Worm (Caenorhabditis elegans) whole organism, L1 larva: Measurements from ENCODE around the gene gpd-1.

Experiments used
- ama-1 ChIP-seq: fragments of 150-350 bp; optimal IDR thresholded peaks from 2 replicates; lab custom pipeline; 2014
- egl-27 ChIP-seq, 2 experiments: fragments of 150-350 bp in 1 of 2; sonication (generic microtip); optimal IDR thresholded peaks; 3 replicates each; lab custom pipeline; 2017 to 2018; ENCODE audit warnings: missing biosample characterization in 2 of 2, missing genetic modification characterization in 2 of 2, missing genetic modification reagents in 2 of 2
- hlh-4 ChIP-seq: sonication (generic microtip); optimal IDR thresholded peaks from 2 replicates; lab custom pipeline; 2016; ENCODE audit warnings: mild to moderate bottlenecking, missing genetic modification characterization, missing compliant biosample characterization
- lir-3 ChIP-seq: sonication (generic microtip); optimal IDR thresholded peaks from 2 replicates; lab custom pipeline; 2016; ENCODE audit warnings: mild to moderate bottlenecking, missing genetic modification characterization, moderate library complexity, missing compliant biosample characterization; ENCODE audit not compliant: poor library complexity
- mep-1 ChIP-seq: fragments of 150-350 bp; optimal IDR thresholded peaks from 2 replicates; lab custom pipeline; 2014; ENCODE audit warnings: missing biosample characterization, missing genetic modification characterization
- nhr-237 ChIP-seq: fragments of 150-350 bp; optimal IDR thresholded peaks from 2 replicates; lab custom pipeline; 2014; ENCODE audit warnings: missing biosample characterization, missing genetic modification characterization
- nhr-77 ChIP-seq: fragments of 150-350 bp; optimal IDR thresholded peaks from 2 replicates; lab custom pipeline; 2014; ENCODE audit warnings: missing biosample characterization, missing genetic modification characterization

DNA sequence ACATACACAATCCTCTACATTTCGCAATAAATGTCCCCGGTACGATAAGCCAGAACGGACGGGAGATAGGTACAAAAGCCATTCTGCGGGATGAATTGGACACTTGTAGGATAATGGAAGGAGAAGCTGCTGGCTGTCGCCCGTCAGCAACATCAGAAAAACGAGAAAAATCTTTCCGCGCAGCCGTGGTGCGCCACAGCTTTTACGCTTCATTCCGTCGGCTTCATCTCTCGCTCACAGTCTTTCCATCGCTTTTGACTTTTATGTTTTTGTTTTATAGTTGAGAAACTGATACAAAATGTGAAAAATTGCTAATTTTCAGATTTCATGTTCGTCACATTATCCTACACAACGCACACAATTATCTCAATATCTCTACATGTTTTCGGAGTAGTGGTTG lies 47.9 kb upstream of the gpd-1 start, which contains the start of gene C07E3.10:
- TF ChIP-seq ama-1 (lab: Kevin White, UChicago) (no peak), hlh-4 (tag; lab: Kevin White, UChicago) (no peak), mep-1 (tag; lab: Kevin White, UChicago) (no peak), lir-3 (tag; lab: Kevin White, UChicago) (no peak), nhr-77 (no peak), nhr-237 (tag; lab: Kevin White, UChicago) (no peak), egl-27 (tag; optimal IDR thresholded peaks at IDR 0.05; lab: Kevin White, UChicago) (no peak)
